Worm (Caenorhabditis elegans): ENCODE results near the gene gei-1.

DNA sequence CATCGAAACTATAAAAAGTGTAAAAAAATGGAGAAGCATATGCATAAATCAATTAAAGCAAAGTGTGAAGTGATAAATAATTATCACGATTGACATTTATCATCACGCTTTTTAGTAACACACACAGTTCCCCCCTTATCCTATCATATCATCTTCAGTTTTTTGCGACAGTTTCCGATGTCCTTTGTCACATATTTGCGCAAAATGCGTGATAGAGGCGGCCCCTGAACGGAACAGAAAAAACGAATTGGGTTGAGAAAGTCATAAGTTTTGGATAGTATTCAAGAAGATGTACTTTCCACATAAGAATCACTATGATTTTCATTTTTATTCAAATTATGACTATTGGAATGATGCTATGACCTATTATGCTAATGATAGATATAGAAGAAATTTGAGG, 4.4 kb downstream of the gei-1 start:
- TF ChIP-seq nhr-76 (tag; optimal IDR thresholded peaks at IDR 0.05): no peak
- peak; percentile 54 for TF ChIP-seq nhr-28 (tag; optimal IDR thresholded peaks at IDR 0.05)
- no peak for TF ChIP-seq duxl-1 (tag; optimal IDR thresholded peaks at IDR 0.05; ENCODE audit: poor library complexity)
- TF ChIP-seq snpc-4 (tag; optimal IDR thresholded peaks at IDR 0.05): no peak

Data from whole organism, L4 larva.